Worm (Caenorhabditis elegans) whole organism, young adult: ENCODE measurements around the gene sra-6.

ENCODE experiments used
- F23B12.7 ChIP-seq: sonication (generic microtip); optimal IDR thresholded peaks from 2 replicates; lab custom pipeline; 2017; ENCODE audit warnings: missing genetic modification characterization, mild to moderate bottlenecking, missing compliant biosample characterization, antibody characterized with exemption, moderate library complexity; ENCODE audit not compliant: insufficient read depth
- lin-35 ChIP-seq, 3 experiments: fragments of 150-350 bp in 2 of 3; sonication (generic microtip) in 1 of 3; optimal IDR thresholded peaks; 2 replicates each; lab custom pipeline; 2014 to 2018; ENCODE audit warnings: missing biosample characterization in 3 of 3, missing genetic modification characterization in 3 of 3, missing genetic modification reagents in 3 of 3
- mes-4 ChIP-seq: sonication (generic microtip); optimal IDR thresholded peaks from 2 replicates; lab custom pipeline; 2016; ENCODE audit warnings: missing genotype, missing genetic modification characterization, missing compliant biosample characterization
- nhr-179 ChIP-seq: sonication (generic microtip); optimal IDR thresholded peaks from 2 replicates; lab custom pipeline; 2016; ENCODE audit warnings: mild to moderate bottlenecking, missing genetic modification characterization, missing compliant biosample characterization
- nhr-90 ChIP-seq: sonication (generic microtip); optimal IDR thresholded peaks from 2 replicates; lab custom pipeline; 2016; ENCODE audit warnings: missing genotype, mild to moderate bottlenecking, missing genetic modification characterization, missing compliant biosample characterization
- sea-2 ChIP-seq: fragments of 200-800 bp; sonication (Bioruptor generic); IDR thresholded peaks from 2 replicates; pipeline ENCODE4 v1.3.6; 2022; ENCODE audit warnings: missing genetic modification characterization, missing compliant biosample characterization
- snpc-4 ChIP-seq, 5 experiments: fragments of 150-350 bp in 1 of 5; sonication (generic microtip) in 4 of 5; optimal IDR thresholded peaks; 2 replicates each; lab custom pipeline; 2014 to 2018; ENCODE audit warnings: missing genetic modification characterization in 5 of 5, missing biosample characterization in 3 of 5, antibody characterized with exemption in 2 of 5, mild to moderate bottlenecking in 2 of 5, missing compliant biosample characterization in 2 of 5, missing genotype in 2 of 5, moderate library complexity in 2 of 5, missing genetic modification reagents in 1 of 5
- ztf-26 ChIP-seq: sonication (generic microtip); optimal IDR thresholded peaks from 2 replicates; lab custom pipeline; 2017; ENCODE audit warnings: missing genetic modification characterization, missing compliant biosample characterization

DNA sequence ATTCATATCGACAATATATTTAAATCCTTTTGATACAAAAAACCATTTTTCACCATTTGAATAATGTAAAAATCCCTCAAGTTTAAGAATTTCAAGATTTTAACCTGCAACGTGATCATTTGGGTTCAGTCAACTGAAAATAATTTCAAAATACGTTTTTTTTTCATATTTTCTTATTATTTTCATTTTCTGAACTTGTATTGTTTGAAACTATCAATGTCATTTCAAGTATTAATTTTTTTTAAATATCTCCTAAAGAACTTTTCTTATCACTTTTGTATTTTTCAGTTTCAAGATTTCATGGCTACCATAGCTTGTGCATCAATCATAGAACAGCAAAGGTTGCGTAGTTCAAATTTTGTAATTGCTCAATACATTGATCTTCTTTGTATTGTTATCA is 18.6 kb downstream of the sra-6 start, which contains the start of gene sra-9:
- TF ChIP-seq snpc-4 (GFP tag; optimal IDR thresholded peaks at IDR 0.05; lab: Kevin White, UChicago), result no peak
- no peak for TF ChIP-seq snpc-4 (tag; optimal IDR thresholded peaks at IDR 0.05; lab: Kevin White, UChicago)
- TF ChIP-seq mes-4 (tag; lab: Kevin White, UChicago), result no peak
- TF ChIP-seq F23B12.7 (tag; lab: Kevin White, UChicago), result no peak
- no peak for TF ChIP-seq sea-2 (GFP tag; lab: Robert Waterston, UW)
- TF ChIP-seq lin-35 (GFP tag; optimal IDR thresholded peaks at IDR 0.05; lab: Kevin White, UChicago), result no peak
- no peak for TF ChIP-seq ztf-26 (tag; lab: Kevin White, UChicago)
- no peak for TF ChIP-seq nhr-90 (tag; lab: Kevin White, UChicago)
- TF ChIP-seq nhr-179 (tag; lab: Kevin White, UChicago), result no peak
